Worm (Caenorhabditis elegans): ENCODE data around the gene F58F12.3.
A peak's percentile ranks its signal among the peaks of the same experiment; 100 is the strongest.

Gene F58F12.3

ce11 chrII:6401649-6402048, 10.6 kb upstream of the F58F12.3 start, which contains the start of gene btb-2:
Gene btb-2, plus strand, starts transcription at chrII:6401949.
- TF ChIP-seq unc-3 (GFP tag; conservative IDR thresholded peaks at IDR 0.05): no peak
- TF ChIP-seq unc-3 (tag; optimal IDR thresholded peaks at IDR 0.05): no peak
- TF ChIP-seq pha-4 (tag; optimal IDR thresholded peaks at IDR 0.05): no peak
- TF ChIP-seq K09A11.1 (tag; optimal IDR thresholded peaks at IDR 0.05; ENCODE audit: insufficient read depth): no peak
- TF ChIP-seq hlh-8 (tag; optimal IDR thresholded peaks at IDR 0.05): no peak
- TF ChIP-seq C08G9.2 (tag; optimal IDR thresholded peaks at IDR 0.05): no peak
- no peak for TF ChIP-seq ceh-18 (tag; optimal IDR thresholded peaks at IDR 0.05)
- TF ChIP-seq unc-86 (tag; optimal IDR thresholded peaks at IDR 0.05): no peak
- TF ChIP-seq T23F11.4 (GFP tag; optimal IDR thresholded peaks at IDR 0.05): no peak
- no peak for TF ChIP-seq hlh-6 (tag; optimal IDR thresholded peaks at IDR 0.05)
- no peak for TF ChIP-seq madf-2 (tag; optimal IDR thresholded peaks at IDR 0.05)
- no peak for TF ChIP-seq rnt-1 (tag; optimal IDR thresholded peaks at IDR 0.05)

DNA sequence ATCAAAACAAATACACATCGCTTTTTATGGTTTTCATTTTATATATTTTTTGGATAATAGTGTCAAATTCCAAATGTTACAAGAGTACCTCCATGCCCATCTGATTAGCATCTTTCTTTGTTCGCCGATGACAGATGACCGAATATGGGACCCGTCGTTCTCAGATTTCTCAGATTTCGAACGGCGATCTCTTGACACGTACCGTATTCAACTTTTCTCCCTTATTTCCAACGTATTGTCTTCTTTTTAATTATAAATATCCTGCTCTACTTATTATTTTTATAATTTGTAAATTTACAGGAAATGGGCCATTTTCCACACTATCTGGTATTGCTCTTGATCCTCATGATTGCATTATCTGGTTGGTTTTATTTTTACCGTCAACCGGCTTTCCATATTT, 7.3 kb upstream of the F58F12.3 start, which contains the start of gene zig-10:
Gene zig-10, plus strand, starts transcription at position 301 of the 400 bp plus-strand sequence.
- TF ChIP-seq ceh-45 (GFP tag; IDR thresholded peaks at IDR 0.05): no peak
- no peak for TF ChIP-seq tbx-7 (tag; optimal IDR thresholded peaks at IDR 0.05)
- no peak for TF ChIP-seq ama-1 (optimal IDR thresholded peaks at IDR 0.05)
- TF ChIP-seq che-1 (tag; optimal IDR thresholded peaks at IDR 0.05): no peak
- no peak for TF ChIP-seq zip-5 (tag; optimal IDR thresholded peaks at IDR 0.05)
- TF ChIP-seq elt-4 (tag; optimal IDR thresholded peaks at IDR 0.05): no peak
- no peak for TF ChIP-seq gmeb-2 (tag; optimal IDR thresholded peaks at IDR 0.05)
- TF ChIP-seq ceh-22 (tag; optimal IDR thresholded peaks at IDR 0.05): no peak
- TF ChIP-seq ttx-3 (tag; optimal IDR thresholded peaks at IDR 0.05): no peak

- TF ChIP-seq mec-3 (tag; optimal IDR thresholded peaks at IDR 0.05; ENCODE audit: borderline replicate concordance) (no peak), unc-55 (GFP tag; optimal IDR thresholded peaks at IDR 0.05) (peak; percentile 52)
Observed at ce11 chrII:6394037-6394436, 2.9 kb upstream of the F58F12.3 start.

DNA sequence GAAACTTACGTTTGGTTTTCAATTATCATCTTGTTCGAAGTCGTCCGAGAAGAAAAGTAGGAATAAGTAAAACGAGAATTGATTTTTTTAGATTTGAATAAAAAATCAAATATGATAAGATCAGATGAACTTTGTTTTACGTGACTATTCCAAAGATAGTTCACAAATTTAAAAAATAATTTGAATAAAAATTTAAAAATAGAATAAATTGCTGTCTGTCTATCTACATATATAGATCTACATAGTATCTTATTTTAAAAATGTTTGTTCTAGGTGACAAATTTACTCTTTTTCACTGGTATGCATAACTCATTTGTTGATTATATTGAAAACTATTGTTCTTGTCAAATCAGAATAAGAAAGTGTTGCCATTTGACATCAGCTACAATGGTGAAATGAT, 3.2 kb downstream of the F58F12.3 start, which contains the start of gene F58F12.2:
Gene F58F12.2, minus strand, starts transcription at position 101 of the 400 bp plus-strand sequence.
- TF ChIP-seq tbx-2 (tag; optimal IDR thresholded peaks at IDR 0.05) (no peak), lim-6 (tag; optimal IDR thresholded peaks at IDR 0.05) (no peak), hlh-6 (tag; optimal IDR thresholded peaks at IDR 0.05) (no peak), zip-5 (tag; optimal IDR thresholded peaks at IDR 0.05) (no peak), ama-1 (optimal IDR thresholded peaks at IDR 0.05) (no peak), ceh-31 (tag; optimal IDR thresholded peaks at IDR 0.05) (no peak), elt-2 (tag; optimal IDR thresholded peaks at IDR 0.05) (no peak), eyg-1 (tag; optimal IDR thresholded peaks at IDR 0.05) (no peak), ref-2 (tag; optimal IDR thresholded peaks at IDR 0.05) (no peak), syd-9 (tag; optimal IDR thresholded peaks at IDR 0.05) (no peak), ceh-30 (tag; optimal IDR thresholded peaks at IDR 0.05) (no peak), che-1 (tag; optimal IDR thresholded peaks at IDR 0.05) (no peak), fax-1 (tag; optimal IDR thresholded peaks at IDR 0.05) (no peak), ztf-16 (tag; optimal IDR thresholded peaks at IDR 0.05) (no peak), hlh-13 (GFP tag; optimal IDR thresholded peaks at IDR 0.05) (no peak), T23F11.4 (GFP tag; optimal IDR thresholded peaks at IDR 0.05) (no peak), fkh-6 (tag; optimal IDR thresholded peaks at IDR 0.05) (no peak), odd-2 (tag; optimal IDR thresholded peaks at IDR 0.05) (no peak), F13H6.1 (tag; optimal IDR thresholded peaks at IDR 0.05) (no peak), unc-55 (GFP tag; optimal IDR thresholded peaks at IDR 0.05) (no peak)

DNA sequence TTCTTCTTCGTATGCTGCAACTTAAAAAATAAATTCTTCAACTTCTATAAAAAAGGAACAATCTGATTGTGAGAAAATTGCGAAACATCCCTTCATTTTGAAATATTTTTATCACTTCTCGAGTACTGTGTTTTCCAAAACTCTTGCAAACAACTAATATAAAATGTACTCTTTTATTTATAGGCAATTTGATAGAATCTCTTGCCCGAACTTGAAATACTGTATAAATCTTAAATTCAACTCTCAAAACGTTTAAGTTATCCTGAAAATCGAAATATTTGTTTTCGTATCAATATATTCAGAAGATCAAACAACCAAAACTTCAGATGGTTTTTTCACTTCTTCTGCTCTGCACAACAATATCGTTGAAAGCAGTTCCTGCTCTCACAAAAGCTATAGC, 4.6 kb downstream of the F58F12.3 start, which contains the start of gene F58F12.4:
Gene F58F12.4, plus strand, starts transcription at position 301 of the 400 bp plus-strand sequence.
- TF ChIP-seq lin-11 (tag; optimal IDR thresholded peaks at IDR 0.05) (no peak), ceh-14 (tag; optimal IDR thresholded peaks at IDR 0.05) (no peak), lim-6 (tag; optimal IDR thresholded peaks at IDR 0.05) (no peak), pha-4 (tag; optimal IDR thresholded peaks at IDR 0.05) (no peak), hlh-13 (GFP tag; optimal IDR thresholded peaks at IDR 0.05) (no peak), ceh-24 (tag; optimal IDR thresholded peaks at IDR 0.05) (no peak), fkh-10 (GFP tag; optimal IDR thresholded peaks at IDR 0.05) (no peak), ama-1 (optimal IDR thresholded peaks at IDR 0.05) (no peak), ahr-1 (tag; optimal IDR thresholded peaks at IDR 0.05) (no peak), pros-1 (tag; optimal IDR thresholded peaks at IDR 0.05) (no peak), mec-3 (tag; optimal IDR thresholded peaks at IDR 0.05; ENCODE audit: borderline replicate concordance) (no peak), K02D7.2 (tag; optimal IDR thresholded peaks at IDR 0.05) (no peak), hlh-8 (tag; optimal IDR thresholded peaks at IDR 0.05) (no peak), pha-2 (tag; optimal IDR thresholded peaks at IDR 0.05) (no peak), odd-2 (tag; optimal IDR thresholded peaks at IDR 0.05) (no peak)

Measured in whole organism, late embryonic.